Worm (Caenorhabditis elegans) whole organism, L4 larva: ENCODE data around the gene scl-20.
"Not testable (repeated sequence)": the region's sequence is repeated elsewhere in the genome, so short reads cannot be mapped to it uniquely, and the experiment has no call there.

ENCODE experiments used
- F10B5.3 ChIP-seq: sonication (generic microtip); optimal IDR thresholded peaks from 2 replicates; lab custom pipeline; 2016; ENCODE audit warnings: mild to moderate bottlenecking, missing genetic modification characterization, missing compliant biosample characterization
- F37D6.2 ChIP-seq: sonication (generic microtip); optimal IDR thresholded peaks from 2 replicates; lab custom pipeline; 2016; ENCODE audit warnings: mild to moderate bottlenecking, missing genetic modification characterization, missing compliant biosample characterization
- aha-1 ChIP-seq: fragments of 150-350 bp; peaks from one replicate; lab custom pipeline; 2014; ENCODE audit warnings: missing biosample characterization, missing genetic modification characterization
- aly-2 ChIP-seq: sonication (generic microtip); optimal IDR thresholded peaks from 2 replicates; lab custom pipeline; 2018; ENCODE audit warnings: missing biosample characterization, missing genetic modification characterization
- attf-4 ChIP-seq: sonication (generic microtip); optimal IDR thresholded peaks from 3 replicates; lab custom pipeline; 2017; ENCODE audit warnings: missing biosample characterization, missing genetic modification characterization
- ceh-32 ChIP-seq: sonication (generic microtip); optimal IDR thresholded peaks from 2 replicates; lab custom pipeline; 2016; ENCODE audit warnings: mild to moderate bottlenecking, missing genetic modification characterization, missing compliant biosample characterization; ENCODE audit not compliant: poor library complexity
- ceh-44 ChIP-seq: fragments of 200-800 bp; sonication (Bioruptor generic); IDR thresholded peaks from 2 replicates; pipeline ENCODE4 v1.3.6; 2022; ENCODE audit warnings: missing genetic modification reagents, missing genetic modification characterization, missing compliant biosample characterization
- ceh-62 ChIP-seq: sonication (generic microtip); optimal IDR thresholded peaks from 2 replicates; lab custom pipeline; 2017; ENCODE audit warnings: missing biosample characterization, missing genetic modification characterization
- cey-2 ChIP-seq: sonication (generic microtip); optimal IDR thresholded peaks from 3 replicates; lab custom pipeline; 2017; ENCODE audit warnings: missing genetic modification characterization, mild to moderate bottlenecking, missing compliant biosample characterization, antibody characterized with exemption, borderline replicate concordance; ENCODE audit not compliant: insufficient read depth
- dmd-6 ChIP-seq: fragments of 200-800 bp; sonication (Bioruptor generic); IDR thresholded peaks from 2 replicates; pipeline ENCODE4 v1.3.6; 2022; ENCODE audit warnings: missing genetic modification reagents, missing genetic modification characterization, missing compliant biosample characterization
- dmd-8 ChIP-seq: fragments of 200-800 bp; sonication (Bioruptor generic); IDR thresholded peaks from 2 replicates; pipeline ENCODE4 v1.3.6; 2022; ENCODE audit warnings: missing genetic modification characterization, missing compliant biosample characterization
- duxl-1 ChIP-seq: sonication (generic microtip); optimal IDR thresholded peaks from 2 replicates; lab custom pipeline; 2016; ENCODE audit warnings: mild to moderate bottlenecking, missing genetic modification characterization, moderate library complexity, missing compliant biosample characterization; ENCODE audit not compliant: poor library complexity
- egl-27 ChIP-seq: sonication (generic microtip); optimal IDR thresholded peaks from 3 replicates; lab custom pipeline; 2017; ENCODE audit warnings: missing biosample characterization, missing genetic modification reagents, missing genetic modification characterization
- hif-1 ChIP-seq, 2 experiments: sonication (generic microtip); optimal IDR thresholded peaks; 2 replicates each; lab custom pipeline; 2016 to 2017; ENCODE audit warnings: missing compliant biosample characterization in 2 of 2, missing genetic modification characterization in 2 of 2, missing genetic modification reagents in 2 of 2, missing genotype in 2 of 2, mild to moderate bottlenecking in 1 of 2
- hlh-30 ChIP-seq: sonication (generic microtip); optimal IDR thresholded peaks from 2 replicates; lab custom pipeline; 2017; ENCODE audit warnings: antibody characterized with exemption, mild to moderate bottlenecking, missing genetic modification characterization, missing compliant biosample characterization; ENCODE audit not compliant: insufficient read depth
- jun-1 ChIP-seq: fragments of 150-350 bp; optimal IDR thresholded peaks from 2 replicates; lab custom pipeline; 2014; ENCODE audit warnings: missing biosample characterization, missing genetic modification reagents, missing genetic modification characterization
- madf-5 ChIP-seq, 2 experiments: fragments of 200-800 bp; sonication (Bioruptor generic); IDR thresholded peaks; 2 replicates each; pipeline ENCODE4 v1.3.6; 2022; ENCODE audit warnings: missing compliant biosample characterization in 2 of 2, missing genetic modification characterization in 2 of 2
- madf-9 ChIP-seq: fragments of 200-800 bp; sonication (Bioruptor generic); conservative IDR thresholded peaks from 2 replicates; pipeline ENCODE4 v1.3.6; 2022; ENCODE audit warnings: missing genetic modification reagents, missing genetic modification characterization, missing compliant biosample characterization
- mdt-29 ChIP-seq: fragments of 200-800 bp; sonication (Bioruptor generic); IDR thresholded peaks from 2 replicates; pipeline ENCODE4 v1.3.6; 2022; ENCODE audit warnings: missing genetic modification reagents, missing genetic modification characterization, missing compliant biosample characterization
- mep-1 ChIP-seq: fragments of 150-350 bp; sonication (generic microtip); optimal IDR thresholded peaks from 3 replicates; lab custom pipeline; 2014; ENCODE audit warnings: missing biosample characterization, missing genetic modification characterization
- nhr-11 ChIP-seq: fragments of 150-350 bp; optimal IDR thresholded peaks from 2 replicates; lab custom pipeline; 2014; ENCODE audit warnings: missing biosample characterization, missing genetic modification characterization
- nhr-28 ChIP-seq: fragments of 150-350 bp; optimal IDR thresholded peaks from 2 replicates; lab custom pipeline; 2014; ENCODE audit warnings: missing biosample characterization, missing genetic modification characterization
- nhr-41 ChIP-seq: fragments of 200-800 bp; sonication (Bioruptor generic); IDR thresholded peaks from 2 replicates; pipeline ENCODE4 v1.3.6; 2022; ENCODE audit warnings: missing genetic modification reagents, missing genetic modification characterization, missing compliant biosample characterization
- nhr-76 ChIP-seq: fragments of 150-350 bp; optimal IDR thresholded peaks from 2 replicates; lab custom pipeline; 2014; ENCODE audit warnings: missing biosample characterization, missing genetic modification characterization
- nhr-77 ChIP-seq: fragments of 150-350 bp; optimal IDR thresholded peaks from 2 replicates; lab custom pipeline; 2014; ENCODE audit warnings: missing biosample characterization, missing genetic modification characterization
- sdz-12 ChIP-seq: fragments of 200-800 bp; sonication (Bioruptor generic); optimal IDR thresholded peaks from 2 replicates; lab custom pipeline; 2018; ENCODE audit warnings: mild to moderate bottlenecking, missing genetic modification characterization, missing compliant biosample characterization
- skn-1 ChIP-seq: fragments of 150-350 bp; optimal IDR thresholded peaks from 2 replicates; lab custom pipeline; 2014; ENCODE audit warnings: missing biosample characterization, missing genetic modification characterization
- spr-3 ChIP-seq: fragments of 200-800 bp; sonication (Bioruptor generic); optimal IDR thresholded peaks from 2 replicates; lab custom pipeline; 2018; ENCODE audit warnings: mild to moderate bottlenecking, missing genetic modification characterization, missing compliant biosample characterization
- tag-97 ChIP-seq: fragments of 200-800 bp; sonication (Bioruptor generic); IDR thresholded peaks from 2 replicates; pipeline ENCODE4 v1.3.6; 2022; ENCODE audit warnings: missing genetic modification characterization, missing compliant biosample characterization
- unc-62 ChIP-seq, 3 experiments: fragments of 150-350 bp in 1 of 3; sonication (generic microtip); optimal IDR thresholded peaks in 2 of 3; peaks in 1 of 3; 1 replicate in 1 of 3; 2 replicates in 2 of 3; lab custom pipeline; 2014 to 2017; ENCODE audit warnings: missing biosample characterization in 3 of 3, missing genetic modification characterization in 3 of 3, missing genetic modification reagents in 3 of 3, missing genotype in 1 of 3
- zfp-2 ChIP-seq: sonication (generic microtip); optimal IDR thresholded peaks from 2 replicates; lab custom pipeline; 2016; ENCODE audit warnings: mild to moderate bottlenecking, missing genetic modification characterization, missing compliant biosample characterization
- zfp-3 ChIP-seq: fragments of 200-800 bp; sonication (Bioruptor generic); conservative IDR thresholded peaks from 2 replicates; pipeline ENCODE4 v1.3.6; 2022; ENCODE audit warnings: missing genetic modification reagents, missing genetic modification characterization, missing compliant biosample characterization
- zip-2 ChIP-seq: fragments of 150-350 bp; optimal IDR thresholded peaks from 2 replicates; lab custom pipeline; 2014; ENCODE audit warnings: missing biosample characterization, missing genetic modification characterization
- ztf-7 ChIP-seq: fragments of 150-350 bp; optimal IDR thresholded peaks from 2 replicates; lab custom pipeline; 2014; ENCODE audit warnings: missing biosample characterization, missing genetic modification characterization

scl-20 gene

ce11 chrV:18770623-18771022 lies 36.3 kb upstream of the scl-20 start, which contains the start of gene clec-255:
Gene clec-255, minus strand, starts transcription at chrV:18770723.
- TF ChIP-seq zip-2: no peak
- TF ChIP-seq aha-1: peak; percentile 3
- TF ChIP-seq mep-1 (tag; lab: Kevin White, UChicago): no peak

DNA sequence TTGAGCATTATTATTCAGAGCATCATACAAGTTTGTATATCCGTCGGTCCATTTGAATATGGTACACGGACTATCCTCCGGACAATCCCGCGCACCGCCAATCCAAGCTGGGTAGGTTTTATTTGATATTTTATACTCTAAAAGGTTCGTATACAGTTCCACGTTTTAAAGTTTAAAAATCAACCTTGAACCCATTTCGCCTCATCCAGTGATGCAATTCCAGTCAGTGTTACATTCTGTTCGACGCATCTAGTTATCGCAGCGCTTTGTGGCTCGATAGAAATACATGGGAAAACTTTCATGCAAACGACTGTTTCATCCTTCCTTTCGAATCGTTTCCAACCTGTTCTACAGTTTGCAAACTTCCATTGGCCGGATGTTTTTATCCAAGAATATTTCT lies 35.6 kb upstream of the scl-20 start:
- peak in 1 of 2 experiments; percentile 93 for TF ChIP-seq unc-62 (GFP tag; optimal IDR thresholded peaks at IDR 0.05 in 1 of 2; lab: Kevin White, UChicago)
- TF ChIP-seq unc-62 (tag; optimal IDR thresholded peaks at IDR 0.05; lab: Kevin White, UChicago): no peak
- TF ChIP-seq skn-1 (tag; lab: Kevin White, UChicago): no peak

ce11 chrV:18762044-18762443 lies 27.8 kb upstream of the scl-20 start, which contains the start of gene F11D11.22:
Gene F11D11.22, plus strand, starts transcription at chrV:18762344.
- TF ChIP-seq tag-97 (GFP tag; lab: Robert Waterston, UW); cey-2 (tag; lab: Kevin White, UChicago); madf-9 (GFP tag; lab: Robert Waterston, UW): not testable (repeated sequence)

DNA sequence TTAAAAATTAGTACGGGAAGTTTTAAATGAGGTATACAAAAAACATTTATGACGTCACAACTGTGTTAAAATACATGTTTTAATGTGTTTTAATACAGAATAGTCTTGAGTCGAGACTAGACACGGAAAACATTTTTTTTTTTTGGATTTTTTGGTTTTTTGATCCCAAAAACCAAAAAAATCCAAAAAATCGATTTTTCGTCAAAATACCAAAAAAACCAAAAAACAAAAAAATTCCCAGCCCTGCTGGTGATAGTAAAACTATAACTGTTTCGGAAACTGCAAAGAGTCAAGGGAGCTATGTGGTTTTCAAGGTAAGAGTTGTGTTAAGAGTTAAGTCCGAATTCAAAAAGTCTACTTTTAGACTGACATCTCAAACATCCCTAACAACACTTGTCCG lies 26.8 kb upstream of the scl-20 start, which contains the start of gene F11D11.4:
Gene F11D11.4, plus strand, starts transcription at position 301 of the 400 bp plus-strand sequence.
- TF ChIP-seq mdt-29 (GFP tag; lab: Robert Waterston, UW): no peak
- TF ChIP-seq spr-3 (GFP tag; lab: Kevin White, UChicago): no peak
- TF ChIP-seq F10B5.3 (tag; lab: Kevin White, UChicago): no peak
- no peak for TF ChIP-seq mep-1 (tag; lab: Kevin White, UChicago)
- TF ChIP-seq nhr-28 (tag; lab: Kevin White, UChicago): no peak
- TF ChIP-seq ceh-32 (tag; lab: Kevin White, UChicago): no peak
- no peak for TF ChIP-seq aha-1
- TF ChIP-seq ceh-62: no peak
- TF ChIP-seq nhr-77 (tag; lab: Kevin White, UChicago): no peak
- no peak for TF ChIP-seq hif-1 (tag; optimal IDR thresholded peaks at IDR 0.05; lab: Kevin White, UChicago)
- no peak for TF ChIP-seq dmd-6 (GFP tag; lab: Robert Waterston, UW)
- no peak for TF ChIP-seq F37D6.2 (tag; lab: Kevin White, UChicago)
- no peak for TF ChIP-seq nhr-76 (tag; lab: Kevin White, UChicago)
- TF ChIP-seq ztf-7 (tag; lab: Kevin White, UChicago): no peak
- TF ChIP-seq nhr-11 (tag; lab: Kevin White, UChicago): no peak
- TF ChIP-seq zfp-2 (tag; lab: Kevin White, UChicago): no peak
- no peak for TF ChIP-seq hlh-30

- TF ChIP-seq ceh-44 (GFP tag; lab: Robert Waterston, UW): no peak
- no peak for TF ChIP-seq nhr-41 (GFP tag; lab: Robert Waterston, UW)
Measured at ce11 chrV:18760174-18760573, 25.9 kb upstream of the scl-20 start, which contains the start of gene F11D11.3. Gene F11D11.3, minus strand, starts transcription at chrV:18760274.

DNA sequence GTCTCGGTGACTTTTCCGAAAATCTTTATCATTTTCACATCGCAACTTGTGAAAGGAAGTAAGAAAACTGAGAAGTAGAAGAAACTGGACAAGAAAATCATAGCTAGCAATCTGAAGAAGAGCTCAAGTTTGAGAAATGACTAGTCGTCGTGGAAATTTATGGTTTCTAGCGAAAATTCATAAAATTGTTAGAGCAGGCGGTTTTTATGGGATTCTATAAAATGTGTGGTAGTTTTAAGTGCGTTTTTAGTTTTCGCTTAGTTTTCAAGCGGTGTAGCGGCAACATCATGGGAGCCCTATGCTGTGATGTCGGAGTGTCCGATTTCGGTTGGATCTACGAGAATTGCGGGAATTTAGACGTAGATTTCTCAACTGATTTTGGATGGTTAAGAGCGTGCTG lies 20.0 kb upstream of the scl-20 start, which contains the start of gene clec-254:
Gene clec-254, minus strand, starts transcription at position 101 of the 400 bp plus-strand sequence.
- TF ChIP-seq zfp-3; duxl-1; attf-4 (tag; lab: Kevin White, UChicago): not testable (repeated sequence)

- TF ChIP-seq zfp-3 (no peak), duxl-1 (no peak), sdz-12 (GFP tag; lab: Kevin White, UChicago) (no peak), jun-1 (tag; lab: Kevin White, UChicago) (no peak), egl-27 (tag; lab: Kevin White, UChicago) (no peak), dmd-8 (GFP tag; lab: Robert Waterston, UW) (no peak), madf-5 (GFP tag; IDR thresholded peaks at IDR 0.05; lab: Robert Waterston, UW) (no peak), aly-2 (tag; lab: Kevin White, UChicago) (no peak), hlh-30 (no peak), unc-62 (GFP tag; optimal IDR thresholded peaks at IDR 0.05 in 1 of 2; lab: Kevin White, UChicago) (no peak), unc-62 (tag; optimal IDR thresholded peaks at IDR 0.05; lab: Kevin White, UChicago) (no peak), spr-3 (GFP tag; lab: Kevin White, UChicago) (no peak)
- TF ChIP-seq, all 104 proteins: peak for 0
Measured at ce11 chrV:18753036-18753435, 18.8 kb upstream of the scl-20 start, which contains the start of gene F11D11.6. Gene F11D11.6, minus strand, starts transcription at chrV:18753136.
